Fruit fly (Drosophila melanogaster) whole organism, embryonic: ENCODE data around the gene tws.

ENCODE experiments used
- Abd-B ChIP-seq: fragments of 200-800 bp; sonication (Bioruptor generic); optimal IDR thresholded peaks from 2 replicates; lab custom pipeline; 2018; ENCODE audit warnings: missing biosample characterization, mild to moderate bottlenecking, missing genetic modification characterization, moderate library complexity
- CG10147 ChIP-seq: fragments of 200-800 bp; sonication (Bioruptor generic); optimal IDR thresholded peaks from 2 replicates; lab custom pipeline; 2019; ENCODE audit warnings: missing biosample characterization, mild to moderate bottlenecking, missing genetic modification characterization, moderate library complexity
- CG12391 ChIP-seq: fragments of 200-800 bp; sonication (Bioruptor generic); optimal IDR thresholded peaks from 3 replicates; lab custom pipeline; 2018; ENCODE audit warnings: missing biosample characterization, mild to moderate bottlenecking, missing genetic modification characterization, moderate library complexity
- CG15269 ChIP-seq: fragments of 200-800 bp; sonication (Bioruptor generic); optimal IDR thresholded peaks from 2 replicates; lab custom pipeline; 2018; ENCODE audit warnings: missing biosample characterization, mild to moderate bottlenecking, missing genetic modification characterization, moderate library complexity
- CG15601 ChIP-seq: fragments of 200-800 bp; sonication (Bioruptor generic); optimal IDR thresholded peaks from 3 replicates; lab custom pipeline; 2019; ENCODE audit warnings: missing biosample characterization, mild to moderate bottlenecking, missing genetic modification characterization, moderate library complexity
- CG1647 ChIP-seq: fragments of 200-800 bp; sonication (Bioruptor generic); optimal IDR thresholded peaks from 3 replicates; lab custom pipeline; 2016; ENCODE audit warnings: missing biosample characterization, missing genetic modification characterization
- CG16813 ChIP-seq: fragments of 200-800 bp; sonication (Bioruptor generic); IDR thresholded peaks from 3 replicates; pipeline ENCODE4 v1.3.6; 2022; ENCODE audit warnings: missing biosample characterization, missing genetic modification characterization; ENCODE audit not compliant: partially characterized antibody
- CG17802 ChIP-seq: fragments of 200-800 bp; sonication (Bioruptor generic); optimal IDR thresholded peaks from 2 replicates; lab custom pipeline; 2018; ENCODE audit warnings: missing biosample characterization, mild to moderate bottlenecking, missing genetic modification characterization, moderate library complexity
- CG18011 ChIP-seq: fragments of 200-800 bp; sonication (Bioruptor generic); optimal IDR thresholded peaks from 2 replicates; lab custom pipeline; 2017; ENCODE audit warnings: missing biosample characterization, missing genetic modification characterization, mild to moderate bottlenecking, moderate library complexity, missing genotype
- CG2875 ChIP-seq: fragments of 200-800 bp; sonication (Bioruptor generic); optimal IDR thresholded peaks from 2 replicates; lab custom pipeline; 2017; ENCODE audit warnings: missing biosample characterization, mild to moderate bottlenecking, missing genetic modification characterization, missing genetic modification reagents
- CG31388 ChIP-seq: fragments of 200-800 bp; sonication (Bioruptor generic); optimal IDR thresholded peaks from 2 replicates; lab custom pipeline; 2016; ENCODE audit warnings: missing biosample characterization, missing genetic modification characterization
- CG3281 ChIP-seq: fragments of 200-800 bp; sonication (Bioruptor generic); optimal IDR thresholded peaks from 3 replicates; lab custom pipeline; 2017; ENCODE audit warnings: missing biosample characterization, mild to moderate bottlenecking, missing genetic modification characterization
- CG9797 ChIP-seq: fragments of 200-800 bp; sonication (Bioruptor generic); optimal IDR thresholded peaks from 3 replicates; lab custom pipeline; 2018; ENCODE audit warnings: missing biosample characterization, mild to moderate bottlenecking, missing genetic modification characterization
- CG9932 ChIP-seq: fragments of 200-800 bp; sonication (Bioruptor generic); IDR thresholded peaks from 2 replicates; pipeline ENCODE4 v1.3.6; 2022; ENCODE audit warnings: missing biosample characterization, missing genetic modification characterization
- CHES-1-like ChIP-seq: fragments of 200-800 bp; sonication (Bioruptor generic); optimal IDR thresholded peaks from 2 replicates; lab custom pipeline; 2016; ENCODE audit warnings: missing biosample characterization, missing genetic modification characterization
- Camta ChIP-seq: fragments of 200-800 bp; sonication (Bioruptor generic); optimal IDR thresholded peaks from 2 replicates; lab custom pipeline; 2016; ENCODE audit warnings: missing biosample characterization, missing genetic modification characterization
- CrebB ChIP-seq: fragments of 200-800 bp; sonication (Bioruptor generic); optimal IDR thresholded peaks from 3 replicates; lab custom pipeline; 2018; ENCODE audit warnings: missing biosample characterization, mild to moderate bottlenecking, missing genetic modification characterization
- Dfd ChIP-seq, 2 experiments: fragments of >200 bp; optimal IDR thresholded peaks; 2 replicates each; lab custom pipeline; 2017; ENCODE audit warnings: missing biosample characterization in 2 of 2, missing genetic modification characterization in 2 of 2
- Dip2 ChIP-seq: fragments of 200-800 bp; sonication (Bioruptor generic); IDR thresholded peaks from 2 replicates; pipeline ENCODE4 v1.3.6; 2022; ENCODE audit warnings: missing biosample characterization, missing genetic modification characterization
- Dp ChIP-seq: fragments of 200-800 bp; sonication (Bioruptor generic); optimal IDR thresholded peaks from 2 replicates; lab custom pipeline; 2018; ENCODE audit warnings: missing biosample characterization, mild to moderate bottlenecking, missing genetic modification characterization, moderate library complexity
- Fer1 ChIP-seq: fragments of 200-800 bp; sonication (Bioruptor generic); optimal IDR thresholded peaks from 2 replicates; lab custom pipeline; 2017; ENCODE audit warnings: missing biosample characterization, mild to moderate bottlenecking, missing genetic modification characterization
- GATAe ChIP-seq: fragments of 200-800 bp; sonication (Bioruptor generic); conservative IDR thresholded peaks from 2 replicates; pipeline ENCODE4 v1.3.6; 2022; ENCODE audit warnings: missing biosample characterization, missing genetic modification characterization
- HmgD ChIP-seq: fragments of 200-800 bp; sonication (Bioruptor generic); optimal IDR thresholded peaks from 3 replicates; lab custom pipeline; 2016; ENCODE audit warnings: missing biosample characterization, missing genetic modification characterization
- Lim3 ChIP-seq: fragments of 200-800 bp; sonication (Bioruptor generic); IDR thresholded peaks from 2 replicates; pipeline ENCODE4 v1.3.6; 2022; ENCODE audit warnings: missing biosample characterization, missing genetic modification characterization
- MESR4 ChIP-seq: fragments of 200-800 bp; sonication (Bioruptor generic); optimal IDR thresholded peaks from 2 replicates; lab custom pipeline; 2018; ENCODE audit warnings: missing biosample characterization, mild to moderate bottlenecking, missing genetic modification characterization, moderate library complexity
- Med ChIP-seq: fragments of 200-800 bp; sonication (Bioruptor generic); peaks from one replicate; lab custom pipeline; 2016; ENCODE audit warnings: missing biosample characterization, missing genetic modification characterization, mild to moderate bottlenecking, inconsistent platforms, moderate library complexity
- NfI ChIP-seq: fragments of 200-800 bp; sonication (Bioruptor generic); optimal IDR thresholded peaks from 3 replicates; lab custom pipeline; 2018; ENCODE audit warnings: missing biosample characterization, mild to moderate bottlenecking, missing genetic modification characterization, moderate library complexity
- Opbp ChIP-seq: fragments of 200-800 bp; sonication (Bioruptor generic); IDR thresholded peaks from 3 replicates; pipeline ENCODE4 v1.3.6; 2022; ENCODE audit warnings: missing biosample characterization, missing genetic modification characterization; ENCODE audit not compliant: partially characterized antibody
- ato ChIP-seq: fragments of 200-800 bp; sonication (Bioruptor generic); IDR thresholded peaks from 2 replicates; pipeline ENCODE4 v1.3.6; 2022; ENCODE audit warnings: missing biosample characterization, missing genetic modification characterization; ENCODE audit not compliant: partially characterized antibody
- cg ChIP-seq: fragments of 200-800 bp; sonication (Bioruptor generic); optimal IDR thresholded peaks from 3 replicates; lab custom pipeline; 2019; ENCODE audit warnings: missing biosample characterization, mild to moderate bottlenecking, missing genetic modification characterization, moderate library complexity
- chinmo ChIP-seq: fragments of 200-800 bp; sonication (Bioruptor generic); IDR thresholded peaks from 4 replicates; pipeline ENCODE4 v1.3.6; 2022; ENCODE audit warnings: missing biosample characterization, missing genetic modification characterization; ENCODE audit not compliant: partially characterized antibody
- dati ChIP-seq: fragments of 200-800 bp; sonication (Bioruptor generic); IDR thresholded peaks from 2 replicates; pipeline ENCODE4 v1.3.6; 2022; ENCODE audit warnings: missing biosample characterization, missing genetic modification characterization
- ems ChIP-seq: fragments of 200-800 bp; sonication (Bioruptor generic); optimal IDR thresholded peaks from 3 replicates; lab custom pipeline; 2016; ENCODE audit warnings: missing biosample characterization, missing genetic modification characterization
- fru ChIP-seq: fragments of >200 bp; optimal IDR thresholded peaks from 2 replicates; lab custom pipeline; 2017
- grn ChIP-seq: fragments of 200-800 bp; sonication (Bioruptor generic); optimal IDR thresholded peaks from 3 replicates; lab custom pipeline; 2017; ENCODE audit warnings: missing biosample characterization, missing genetic modification characterization
- insv ChIP-seq, 2 experiments: fragments of 200-800 bp; sonication (Bioruptor generic); optimal IDR thresholded peaks; 3 replicates each; lab custom pipeline; 2016 to 2018; ENCODE audit warnings: missing biosample characterization in 2 of 2, missing genetic modification characterization in 2 of 2
- kah ChIP-seq: fragments of 200-800 bp; sonication (Bioruptor generic); optimal IDR thresholded peaks from 2 replicates; lab custom pipeline; 2018; ENCODE audit warnings: missing biosample characterization, mild to moderate bottlenecking, missing genetic modification characterization
- lilli ChIP-seq: fragments of 200-800 bp; sonication (Bioruptor generic); optimal IDR thresholded peaks from 3 replicates; lab custom pipeline; 2016; ENCODE audit warnings: missing biosample characterization, missing genetic modification characterization
- nmo ChIP-seq: fragments of 200-800 bp; sonication (Bioruptor generic); optimal IDR thresholded peaks from 2 replicates; lab custom pipeline; 2018; ENCODE audit warnings: missing biosample characterization, mild to moderate bottlenecking, missing genetic modification characterization, moderate library complexity
- pnt ChIP-seq: fragments of 200-800 bp; sonication (Bioruptor generic); optimal IDR thresholded peaks from 3 replicates; lab custom pipeline; 2016; ENCODE audit warnings: missing biosample characterization, missing genetic modification characterization
- sd ChIP-seq: fragments of 200-800 bp; sonication (Bioruptor generic); optimal IDR thresholded peaks from 3 replicates; lab custom pipeline; 2018; ENCODE audit warnings: missing biosample characterization, mild to moderate bottlenecking, missing genetic modification characterization, moderate library complexity
- sim ChIP-seq: fragments of 200-800 bp; sonication (Bioruptor generic); IDR thresholded peaks from 2 replicates; pipeline ENCODE4 v1.3.6; 2022; ENCODE audit warnings: missing biosample characterization, missing genetic modification characterization
- sob ChIP-seq: fragments of 200-800 bp; sonication (Bioruptor generic); IDR thresholded peaks from 2 replicates; pipeline ENCODE4 v1.3.6; 2022; ENCODE audit warnings: missing biosample characterization, missing genetic modification characterization
- sqz ChIP-seq: fragments of 200-800 bp; sonication (Bioruptor generic); optimal IDR thresholded peaks from 3 replicates; lab custom pipeline; 2018; ENCODE audit warnings: missing biosample characterization, mild to moderate bottlenecking, missing genetic modification characterization
- stc ChIP-seq: fragments of 200-800 bp; sonication (Bioruptor generic); IDR thresholded peaks from 2 replicates; pipeline ENCODE4 v1.3.6; 2022; ENCODE audit warnings: missing biosample characterization, missing genetic modification characterization
- stwl ChIP-seq: fragments of 200-800 bp; sonication (Bioruptor generic); optimal IDR thresholded peaks from 3 replicates; lab custom pipeline; 2018; ENCODE audit warnings: missing biosample characterization, mild to moderate bottlenecking, missing genetic modification characterization, moderate library complexity
- trh ChIP-seq: fragments of 200-800 bp; sonication (Bioruptor generic); optimal IDR thresholded peaks from 2 replicates; lab custom pipeline; 2016; ENCODE audit warnings: missing biosample characterization, missing genetic modification characterization
- unpg ChIP-seq: fragments of 200-800 bp; sonication (Bioruptor generic); optimal IDR thresholded peaks from 3 replicates; lab custom pipeline; 2018; ENCODE audit warnings: missing biosample characterization, mild to moderate bottlenecking, missing genetic modification characterization, moderate library complexity
- vvl ChIP-seq: fragments of 200-800 bp; sonication (Bioruptor generic); IDR thresholded peaks from 2 replicates; pipeline ENCODE4 v1.3.6; 2022; ENCODE audit warnings: missing biosample characterization, missing genetic modification characterization

tws gene

DNA sequence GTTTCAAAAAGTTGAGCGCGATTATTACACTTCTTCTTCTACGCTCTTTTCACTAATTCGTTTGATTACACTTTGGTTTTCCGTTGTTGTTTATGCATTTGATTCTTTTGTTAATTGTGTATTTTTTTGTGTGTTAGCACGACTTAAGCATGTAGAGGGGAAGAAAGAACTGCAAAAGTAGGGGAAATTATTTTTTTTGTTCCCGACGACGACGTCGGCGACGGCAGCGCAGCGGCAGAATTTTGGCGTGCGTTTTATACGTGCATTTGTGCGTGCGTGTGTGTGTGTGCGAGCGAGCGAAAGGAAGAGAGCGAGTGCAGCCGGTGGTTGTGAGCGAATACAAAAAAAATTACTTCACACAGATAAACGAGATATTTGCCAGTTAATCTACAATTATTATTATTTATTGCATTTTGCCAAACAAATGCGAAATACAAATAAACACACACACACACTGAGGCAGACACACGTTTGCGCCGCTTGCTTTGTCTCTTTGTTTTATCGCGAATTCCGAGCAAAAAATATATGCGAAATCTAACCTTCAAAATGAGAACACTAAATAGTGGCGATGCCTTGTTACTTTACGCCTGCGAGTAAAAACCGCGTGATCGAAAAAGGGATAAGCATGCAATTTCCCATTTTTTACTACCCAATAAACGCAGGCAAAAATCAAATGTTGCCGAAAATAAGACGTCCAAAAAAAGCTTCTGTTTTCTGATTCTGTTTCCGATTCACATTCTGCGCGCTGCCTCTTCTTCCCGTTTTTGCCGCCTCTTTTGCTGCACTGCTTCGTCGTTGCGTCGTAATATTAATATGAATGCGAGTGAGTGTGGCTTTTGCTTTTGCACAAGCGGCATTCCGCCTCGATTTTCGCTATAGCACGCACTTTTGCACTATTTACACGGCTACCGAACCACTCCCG, 5.9 kb downstream of the tws start (continued):
- TF ChIP-seq ato (GFP tag; lab: Robert Waterston, UW) (no peak), stc (GFP tag; lab: Robert Waterston, UW) (no peak), CG10147 (GFP tag; lab: Kevin White, UChicago) (no peak), CG15601 (tag; lab: Kevin White, UChicago) (no peak), pnt (GFP tag; lab: Kevin White, UChicago) (no peak), kah (GFP tag; lab: Kevin White, UChicago) (peak; percentile 86), sqz (GFP tag; lab: Kevin White, UChicago) (peak; percentile 94), CG18011 (GFP tag; lab: Kevin White, UChicago) (no peak), CHES-1-like (GFP tag; lab: Kevin White, UChicago) (no peak), stwl (tag; lab: Kevin White, UChicago) (no peak), fru (lab: Kevin White, UChicago) (no peak), CG16813 (no peak), CG3281 (GFP tag; lab: Kevin White, UChicago) (no peak), CrebB (tag; lab: Kevin White, UChicago) (no peak), sim (GFP tag; lab: Robert Waterston, UW) (no peak), CG12391 (tag; lab: Kevin White, UChicago) (no peak), lilli (GFP tag; lab: Kevin White, UChicago) (no peak), CG31388 (GFP tag; lab: Kevin White, UChicago) (no peak), Dip2 (GFP tag; lab: Robert Waterston, UW) (no peak), Abd-B (GFP tag; lab: Kevin White, UChicago) (no peak), HmgD (GFP tag; lab: Kevin White, UChicago) (no peak), NfI (no peak), sob (no peak), Lim3 (GFP tag; lab: Robert Waterston, UW) (no peak), CG17802 (tag; lab: Kevin White, UChicago) (no peak), chinmo (GFP tag; lab: Robert Waterston, UW) (peak; percentile 79; the same call in 1 of the 4 replicates), Dfd (GFP tag; optimal IDR thresholded peaks at IDR 0.05; lab: Kevin White, UChicago) (no peak), GATAe (GFP tag; lab: Robert Waterston, UW) (no peak), cg (peak; percentile 73), ems (no peak), CG9932 (GFP tag; lab: Robert Waterston, UW) (no peak), Med (peak; percentile 33), Fer1 (GFP tag; lab: Kevin White, UChicago) (no peak), sd (tag; lab: Kevin White, UChicago) (peak; percentile 47), unpg (GFP tag; lab: Kevin White, UChicago) (no peak), vvl (GFP tag; lab: Robert Waterston, UW) (0 out of 2 replicates have a peak, but pooled peaks have one; percentile 10), CG15269 (tag; lab: Kevin White, UChicago) (no peak), trh (GFP tag; lab: Kevin White, UChicago) (no peak), CG1647 (GFP tag; lab: Kevin White, UChicago) (no peak), Opbp (GFP tag; lab: Robert Waterston, UW) (no peak), CG9797 (no peak), Camta (GFP tag; lab: Kevin White, UChicago) (no peak), dati (no peak), grn (GFP tag; lab: Kevin White, UChicago) (no peak), CG2875 (no peak), Dp (GFP tag; lab: Kevin White, UChicago) (no peak), nmo (GFP tag; lab: Kevin White, UChicago) (no peak), insv (GFP tag; optimal IDR thresholded peaks at IDR 0.05; lab: Kevin White, UChicago) (peak in 1 of 2 experiments; percentile 15), MESR4 (no peak)
